Worm (Caenorhabditis elegans): ENCODE data around the gene grsp-2.

- TF ChIP-seq ama-1 (optimal IDR thresholded peaks at IDR 0.05) (no peak), ama-1 (GFP tag; optimal IDR thresholded peaks at IDR 0.05) (no peak), unc-62 (GFP tag; optimal IDR thresholded peaks at IDR 0.05) (no peak), snpc-3.4 (tag; optimal IDR thresholded peaks at IDR 0.05) (no peak)
Measured at ce11 chrIV:8827500-8827899, 11.4 kb downstream of the grsp-2 start, which contains the start of gene T28C6.7.

Measured in whole organism, young adult.